Worm (Caenorhabditis elegans) whole organism, L1 larva: ENCODE data around the gene dmsr-13.

Experiments
- lin-35 ChIP-seq, 2 experiments: fragments of 150-350 bp; optimal IDR thresholded peaks; 2 replicates each; lab custom pipeline; 2014; ENCODE audit warnings: missing biosample characterization in 2 of 2, missing genetic modification characterization in 2 of 2, missing genetic modification reagents in 2 of 2
- nhr-20 ChIP-seq: sonication (generic microtip); optimal IDR thresholded peaks from 2 replicates; lab custom pipeline; 2016; ENCODE audit warnings: mild to moderate bottlenecking, missing genetic modification characterization, missing compliant biosample characterization
- unc-62 ChIP-seq: fragments of 150-350 bp; optimal IDR thresholded peaks from 2 replicates; lab custom pipeline; 2014; ENCODE audit warnings: missing biosample characterization, missing genetic modification reagents, missing genetic modification characterization

DNA sequence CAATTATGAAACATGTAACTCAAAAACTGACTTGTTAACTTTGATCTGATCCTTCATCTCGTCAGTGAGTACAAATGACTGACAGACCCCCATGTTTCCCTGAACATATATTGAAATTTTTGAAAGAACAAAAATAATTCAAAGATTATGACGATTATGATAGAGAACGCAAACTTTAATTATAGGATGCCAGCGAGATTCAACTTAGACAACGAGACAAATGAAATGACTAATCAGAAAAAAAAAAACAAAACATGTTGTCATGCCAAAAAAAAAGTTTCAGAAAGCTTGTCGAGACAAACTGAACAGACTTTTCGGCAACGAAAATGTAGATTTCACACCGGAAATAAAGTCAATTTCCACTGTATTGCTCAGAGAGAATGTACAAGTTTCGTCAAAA, 35.0 kb upstream of the dmsr-13 start, which contains the start of gene gpa-10:
- TF ChIP-seq lin-35 (GFP tag; optimal IDR thresholded peaks at IDR 0.05; lab: Kevin White, UChicago) (no peak), nhr-20 (tag; lab: Kevin White, UChicago) (no peak), unc-62 (no peak)
